Fruit fly (Drosophila melanogaster) Kc167 (cell line): ENCODE results near the gene Ire1.

ENCODE experiments used
- h ChIP-seq: fragments of >200 bp; optimal IDR thresholded peaks from 3 replicates; lab custom pipeline; 2018; ENCODE audit warnings: missing external identifiers
- insv ChIP-seq: fragments of >200 bp; optimal IDR thresholded peaks from 3 replicates; lab custom pipeline; 2018; ENCODE audit warnings: missing external identifiers
- psq ChIP-seq: fragments of >200 bp; optimal IDR thresholded peaks from 2 replicates; lab custom pipeline; 2017; ENCODE audit warnings: missing external identifiers

DNA sequence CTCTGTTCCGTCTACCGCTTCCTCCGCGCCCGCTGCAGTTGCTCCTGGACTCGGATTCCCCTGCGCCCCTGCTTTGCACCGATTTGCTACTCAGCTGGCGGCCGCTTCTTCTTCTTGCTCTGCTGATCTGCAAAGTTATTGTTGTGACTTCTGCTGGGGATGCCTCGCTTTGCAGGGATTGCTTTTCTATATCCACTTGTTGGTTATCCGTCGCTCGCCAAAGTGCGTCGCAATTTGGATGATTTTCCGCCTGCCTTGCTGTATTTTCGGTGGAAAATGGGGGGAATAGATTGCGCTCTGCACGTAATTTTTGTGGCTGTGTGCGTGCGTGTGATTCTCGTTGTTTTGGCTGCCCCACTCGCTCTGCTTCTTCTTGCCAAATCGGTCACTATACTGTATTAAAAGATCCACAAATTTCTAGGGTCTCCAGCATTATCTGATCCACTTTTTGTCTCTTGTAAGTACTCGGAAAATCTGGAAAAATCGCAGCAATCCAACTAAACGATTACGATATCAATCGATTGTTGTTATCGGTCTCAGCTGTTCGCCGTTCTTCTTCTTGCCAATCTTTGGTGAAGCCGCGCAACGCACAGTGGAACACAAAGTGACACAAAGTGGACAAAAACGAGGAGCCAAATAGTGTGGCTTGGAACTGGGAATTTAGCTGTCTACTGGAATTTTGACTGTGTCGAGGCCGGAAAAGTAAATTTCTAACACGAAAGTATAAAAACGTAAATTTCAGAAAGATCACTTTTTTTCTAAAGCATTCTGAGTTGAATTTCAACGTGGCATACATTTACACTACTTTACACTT, 42.0 kb upstream of the Ire1 start, which contains the start of gene ClpX:
- TF ChIP-seq insv (lab: Kevin White, UChicago) (no peak), psq (lab: Kevin White, UChicago) (no peak), h (lab: Kevin White, UChicago) (no peak)
